Worm (Caenorhabditis elegans) whole organism, young adult: ENCODE results near the gene B0222.1.

ENCODE experiments used
- F23B12.7 ChIP-seq: sonication (generic microtip); optimal IDR thresholded peaks from 2 replicates; lab custom pipeline; 2017; ENCODE audit warnings: missing genetic modification characterization, mild to moderate bottlenecking, missing compliant biosample characterization, antibody characterized with exemption, moderate library complexity; ENCODE audit not compliant: insufficient read depth
- F33H1.4 ChIP-seq: fragments of 200-800 bp; sonication (Bioruptor generic); IDR thresholded peaks from 2 replicates; pipeline ENCODE4 v1.3.6; 2022; ENCODE audit warnings: missing genetic modification reagents, missing genetic modification characterization, missing compliant biosample characterization
- F52B5.7 ChIP-seq: sonication (generic microtip); optimal IDR thresholded peaks from 2 replicates; lab custom pipeline; 2016; ENCODE audit warnings: mild to moderate bottlenecking, missing genetic modification characterization, missing compliant biosample characterization
- F57A8.1 ChIP-seq: fragments of 200-800 bp; sonication (Bioruptor generic); optimal IDR thresholded peaks from 2 replicates; lab custom pipeline; 2018; ENCODE audit warnings: mild to moderate bottlenecking, missing genetic modification characterization, moderate library complexity, missing compliant biosample characterization
- dox-1 ChIP-seq: fragments of 200-800 bp; sonication (Bioruptor generic); IDR thresholded peaks from 2 replicates; pipeline ENCODE4 v1.3.6; 2022; ENCODE audit warnings: missing genetic modification reagents, missing genetic modification characterization, missing compliant biosample characterization
- hsf-1 ChIP-seq: fragments of 200-800 bp; sonication (Bioruptor generic); IDR thresholded peaks from 2 replicates; pipeline ENCODE4 v1.3.6; 2022; ENCODE audit warnings: missing genetic modification reagents, missing genetic modification characterization, missing compliant biosample characterization
- lsy-27 ChIP-seq: sonication (generic microtip); optimal IDR thresholded peaks from 2 replicates; lab custom pipeline; 2017; ENCODE audit warnings: missing genetic modification characterization, mild to moderate bottlenecking, missing compliant biosample characterization, antibody characterized with exemption, missing genotype, borderline replicate concordance; ENCODE audit not compliant: insufficient read depth
- nhr-179 ChIP-seq: sonication (generic microtip); optimal IDR thresholded peaks from 2 replicates; lab custom pipeline; 2016; ENCODE audit warnings: mild to moderate bottlenecking, missing genetic modification characterization, missing compliant biosample characterization
- zfh-2 ChIP-seq: fragments of 200-800 bp; sonication (Bioruptor generic); conservative IDR thresholded peaks from 2 replicates; pipeline ENCODE4 v1.3.6; 2022; ENCODE audit warnings: missing genetic modification reagents, missing genetic modification characterization, missing compliant biosample characterization
- ztf-18 ChIP-seq: sonication (generic microtip); optimal IDR thresholded peaks from 2 replicates; lab custom pipeline; 2016; ENCODE audit warnings: missing genotype, mild to moderate bottlenecking, missing genetic modification characterization, missing compliant biosample characterization
- ztf-26 ChIP-seq: sonication (generic microtip); optimal IDR thresholded peaks from 2 replicates; lab custom pipeline; 2017; ENCODE audit warnings: missing genetic modification characterization, missing compliant biosample characterization
- ztf-6 ChIP-seq: fragments of 200-800 bp; sonication (Bioruptor generic); IDR thresholded peaks from 2 replicates; pipeline ENCODE4 v1.3.6; 2022; ENCODE audit warnings: missing genetic modification reagents, missing genetic modification characterization, missing compliant biosample characterization

DNA sequence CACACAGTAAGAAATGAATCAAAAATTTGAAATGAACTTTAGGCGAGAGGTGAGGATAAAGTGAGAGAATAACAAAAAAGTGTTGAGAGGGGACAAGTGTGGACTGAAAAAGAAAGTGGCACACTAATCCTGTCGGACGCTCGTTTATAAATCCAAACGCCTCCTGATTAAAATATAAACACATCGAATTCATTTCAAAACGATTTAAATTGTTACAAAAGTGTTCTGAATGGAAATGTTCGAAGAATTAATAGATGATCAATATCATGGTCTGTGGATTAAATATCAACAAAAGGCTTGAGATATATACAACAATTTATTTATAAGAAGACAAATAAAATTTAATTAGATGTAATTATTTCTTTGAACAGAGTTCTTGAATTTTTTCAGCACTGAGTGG, 34.0 kb downstream of the B0222.1 start, which contains the start of gene B0222.11:
- TF ChIP-seq lsy-27 (tag; lab: Kevin White, UChicago) (no peak), F33H1.4 (no peak), F57A8.1 (GFP tag; lab: Kevin White, UChicago) (no peak), dox-1 (GFP tag; lab: Robert Waterston, UW) (no peak), ztf-18 (tag; lab: Kevin White, UChicago) (no peak), ztf-26 (no peak), nhr-179 (tag; lab: Kevin White, UChicago) (no peak), F23B12.7 (no peak), zfh-2 (GFP tag; lab: Robert Waterston, UW) (no peak), hsf-1 (no peak), ztf-6 (GFP tag; lab: Robert Waterston, UW) (no peak), F52B5.7 (no peak)
